Worm (Caenorhabditis elegans): ENCODE measurements around the gene nhr-128.

DNA sequence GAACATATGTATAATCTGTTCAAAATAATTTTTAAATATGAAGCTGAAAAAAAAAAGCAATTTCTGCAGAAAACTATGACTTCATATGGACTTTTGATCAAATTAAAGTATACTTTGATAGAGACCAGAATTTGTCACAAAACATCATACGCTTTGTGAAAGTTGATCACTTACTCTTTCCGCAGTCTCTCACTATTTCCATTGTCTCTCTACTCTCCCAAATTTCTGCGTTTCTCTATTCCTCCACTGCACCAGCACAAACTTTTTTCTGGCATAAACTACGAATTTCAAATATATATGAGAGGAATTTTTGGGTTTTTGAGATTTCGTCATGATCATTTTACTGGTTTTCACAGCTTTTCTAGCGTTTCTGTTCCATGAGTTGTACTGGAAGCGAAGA, 14.0 kb downstream of the nhr-128 start, which contains the start of gene cyp-33C4:
- TF ChIP-seq ztf-23 (GFP tag; IDR thresholded peaks at IDR 0.05) (no peak), med-1 (GFP tag; optimal IDR thresholded peaks at IDR 0.05; ENCODE audit: insufficient read depth) (no peak), cog-1 (tag; optimal IDR thresholded peaks at IDR 0.05) (no peak), klf-2 (GFP tag; conservative IDR thresholded peaks at IDR 0.05) (no peak), T22C8.4 (GFP tag; IDR thresholded peaks at IDR 0.05) (no peak), flt-1 (GFP tag; IDR thresholded peaks at IDR 0.05) (no peak), ref-1 (GFP tag; conservative IDR thresholded peaks at IDR 0.05) (no peak), ztf-29 (GFP tag; IDR thresholded peaks at IDR 0.05) (no peak), tab-1 (GFP tag; IDR thresholded peaks at IDR 0.05) (no peak)

All from whole organism, midembryonic.